Fruit fly (Drosophila melanogaster) whole organism, pupa: Measurements from ENCODE around the gene CG7006.

Experiments used
- CG10348 ChIP-seq: fragments of 200-800 bp; sonication (Bioruptor generic); IDR thresholded peaks from 2 replicates; pipeline ENCODE4 v1.3.6; 2022; ENCODE audit warnings: missing biosample characterization, missing genetic modification characterization
- CG12605 ChIP-seq: fragments of 200-800 bp; sonication (Bioruptor generic); IDR thresholded peaks from 2 replicates; pipeline ENCODE4 v1.3.6; 2022; ENCODE audit warnings: missing biosample characterization, missing genetic modification characterization
- CG13204 ChIP-seq: fragments of 200-800 bp; sonication (Bioruptor generic); optimal IDR thresholded peaks from 2 replicates; lab custom pipeline; 2018; ENCODE audit warnings: missing biosample characterization, mild to moderate bottlenecking, missing genetic modification characterization, moderate library complexity
- CG14655 ChIP-seq: fragments of 200-800 bp; sonication (Bioruptor generic); optimal IDR thresholded peaks from 3 replicates; lab custom pipeline; 2017; ENCODE audit warnings: mild to moderate bottlenecking, missing biosample characterization, missing genetic modification reagents, missing genetic modification characterization
- CG15710 ChIP-seq: fragments of 200-800 bp; sonication (Bioruptor generic); optimal IDR thresholded peaks from 2 replicates; lab custom pipeline; 2018; ENCODE audit warnings: missing biosample characterization, mild to moderate bottlenecking, missing genetic modification characterization, moderate library complexity
- CG17806 ChIP-seq: fragments of 200-800 bp; sonication (Bioruptor generic); optimal IDR thresholded peaks from 2 replicates; lab custom pipeline; 2018; ENCODE audit warnings: missing biosample characterization, mild to moderate bottlenecking, missing genetic modification characterization, moderate library complexity
- CG32121 ChIP-seq: fragments of 200-800 bp; sonication (Bioruptor generic); IDR thresholded peaks from 2 replicates; pipeline ENCODE4 v1.3.6; 2022; ENCODE audit warnings: missing biosample characterization, missing genetic modification characterization
- CG34367 ChIP-seq: fragments of 200-800 bp; sonication (Bioruptor generic); optimal IDR thresholded peaks from 2 replicates; lab custom pipeline; 2018; ENCODE audit warnings: missing biosample characterization, mild to moderate bottlenecking, missing genetic modification characterization
- CG4496 ChIP-seq: fragments of 200-800 bp; sonication (Bioruptor generic); IDR thresholded peaks from 3 replicates; pipeline ENCODE4 v1.3.6; 2022; ENCODE audit warnings: missing biosample characterization, missing genetic modification characterization
- CG8159 ChIP-seq: fragments of 200-800 bp; sonication (Bioruptor generic); optimal IDR thresholded peaks from 3 replicates; lab custom pipeline; 2018; ENCODE audit warnings: missing biosample characterization, mild to moderate bottlenecking, missing genetic modification characterization, moderate library complexity
- CG8301 ChIP-seq: fragments of 200-800 bp; sonication (Bioruptor generic); optimal IDR thresholded peaks from 2 replicates; lab custom pipeline; 2018; ENCODE audit warnings: missing biosample characterization, mild to moderate bottlenecking, missing genetic modification characterization
- CG9948 ChIP-seq: fragments of 200-800 bp; sonication (Bioruptor generic); optimal IDR thresholded peaks from 2 replicates; lab custom pipeline; 2018; ENCODE audit warnings: missing biosample characterization, mild to moderate bottlenecking, missing genetic modification characterization, moderate library complexity
- D1 ChIP-seq: fragments of 200-800 bp; sonication (Bioruptor generic); optimal IDR thresholded peaks from 2 replicates; lab custom pipeline; 2018; ENCODE audit warnings: missing biosample characterization, mild to moderate bottlenecking, missing genetic modification characterization, moderate library complexity
- EcR ChIP-seq: fragments of 200-800 bp; sonication (Bioruptor generic); optimal IDR thresholded peaks from 3 replicates; lab custom pipeline; 2019; ENCODE audit warnings: missing biosample characterization, missing genetic modification characterization, mild to moderate bottlenecking, moderate library complexity, missing genetic modification reagents
- Ets98B ChIP-seq: fragments of 200-800 bp; sonication (Bioruptor generic); IDR thresholded peaks from 2 replicates; pipeline ENCODE4 v1.3.6; 2022; ENCODE audit warnings: missing biosample characterization, missing genetic modification characterization
- Pif1A ChIP-seq: fragments of 200-800 bp; sonication (Bioruptor generic); optimal IDR thresholded peaks from 3 replicates; lab custom pipeline; 2016; ENCODE audit warnings: missing biosample characterization, missing genetic modification characterization
- Pif1B ChIP-seq: fragments of 200-800 bp; sonication (Bioruptor generic); optimal IDR thresholded peaks from 3 replicates; lab custom pipeline; 2016; ENCODE audit warnings: missing biosample characterization, missing genetic modification characterization
- Snoo ChIP-seq: fragments of 200-800 bp; sonication (Bioruptor generic); optimal IDR thresholded peaks from 3 replicates; lab custom pipeline; 2017; ENCODE audit warnings: missing biosample characterization, mild to moderate bottlenecking, missing genetic modification characterization, inconsistent platforms
- fd96Ca ChIP-seq: fragments of 200-800 bp; sonication (Bioruptor generic); IDR thresholded peaks from 3 replicates; pipeline ENCODE4 v1.3.6; 2022; ENCODE audit warnings: missing biosample characterization, missing genetic modification characterization
- gl ChIP-seq: fragments of 200-800 bp; sonication (Bioruptor generic); optimal IDR thresholded peaks from 2 replicates; lab custom pipeline; 2018; ENCODE audit warnings: missing biosample characterization, mild to moderate bottlenecking, missing genetic modification characterization
- rn ChIP-seq: fragments of 200-800 bp; sonication (Bioruptor generic); IDR thresholded peaks from 2 replicates; pipeline ENCODE4 v1.3.6; 2022; ENCODE audit warnings: missing biosample characterization, missing genetic modification characterization

Gene CG7006

dm6 chr3R:24888418-24888817, 38.0 kb downstream of the CG7006 start:
- TF ChIP-seq CG8159 (tag; lab: Kevin White, UChicago) (no peak), Pif1B (GFP tag; lab: Kevin White, UChicago) (no peak), CG13204 (no peak), CG14655 (GFP tag; lab: Kevin White, UChicago) (no peak), rn (GFP tag; lab: Robert Waterston, UW) (no peak), D1 (tag; lab: Kevin White, UChicago) (no peak), Ets98B (GFP tag; lab: Robert Waterston, UW) (no peak), CG32121 (GFP tag; lab: Robert Waterston, UW) (no peak), CG10348 (GFP tag; lab: Robert Waterston, UW) (no peak), Snoo (tag; lab: Kevin White, UChicago) (no peak), CG9948 (tag; lab: Kevin White, UChicago) (no peak), Pif1A (GFP tag; lab: Kevin White, UChicago) (no peak)

- no peak for TF ChIP-seq Ets98B (GFP tag; lab: Robert Waterston, UW)
- no peak for TF ChIP-seq Pif1B (GFP tag; lab: Kevin White, UChicago)
- no peak for TF ChIP-seq CG13204
- peak; percentile 89 for TF ChIP-seq EcR
- TF ChIP-seq CG17806 (tag; lab: Kevin White, UChicago) = no peak
- no peak for TF ChIP-seq CG15710 (tag; lab: Kevin White, UChicago)
- 0 out of 3 replicates have a peak, but pooled peaks have one; percentile 26 for TF ChIP-seq fd96Ca
- no peak for TF ChIP-seq CG10348 (GFP tag; lab: Robert Waterston, UW)
These were observed 39.0 kb downstream of the CG7006 start for dm6 chr3R:24889303-24889892.

dm6 chr3R:24890217-24890616, 39.8 kb downstream of the CG7006 start:
- no peak for TF ChIP-seq CG9948 (tag; lab: Kevin White, UChicago)

DNA sequence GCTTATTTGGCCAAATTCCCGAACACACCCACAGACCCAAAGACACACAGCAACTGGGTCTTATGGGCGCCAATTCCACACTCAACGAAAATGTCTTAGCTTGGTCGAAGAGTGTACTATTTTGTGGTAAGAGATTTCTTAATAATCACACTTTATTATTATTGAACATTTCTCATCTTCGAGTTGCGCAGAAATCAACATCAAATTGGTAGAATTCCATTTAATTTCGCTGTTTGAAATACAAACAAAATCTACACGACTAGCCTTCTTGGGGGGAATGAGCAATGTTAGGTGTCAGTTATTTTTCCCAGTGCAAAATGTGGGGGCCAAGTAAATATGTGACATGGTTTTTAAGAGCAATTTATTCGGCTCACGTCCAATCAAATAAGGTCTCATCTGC, 40.5 kb downstream of the CG7006 start:
- TF ChIP-seq CG9948 (tag; lab: Kevin White, UChicago) = no peak
- TF ChIP-seq rn (GFP tag; lab: Robert Waterston, UW) = no peak
- TF ChIP-seq CG10348 (GFP tag; lab: Robert Waterston, UW) = no peak
- no peak for TF ChIP-seq gl
- TF ChIP-seq Snoo (tag; lab: Kevin White, UChicago) = no peak
- no peak; the same call in 1 of the 2 replicates for TF ChIP-seq CG32121 (GFP tag; lab: Robert Waterston, UW)
- no peak for TF ChIP-seq CG12605 (GFP tag; lab: Robert Waterston, UW)
- TF ChIP-seq EcR = no peak
- TF ChIP-seq CG14655 (GFP tag; lab: Kevin White, UChicago) = peak; percentile 45
- TF ChIP-seq CG15710 (tag; lab: Kevin White, UChicago) = no peak
- peak; percentile 3 for TF ChIP-seq Pif1A (GFP tag; lab: Kevin White, UChicago)
- TF ChIP-seq fd96Ca = peak; percentile 50; the same call in 1 of the 3 replicates
- no peak for TF ChIP-seq CG34367
- no peak for TF ChIP-seq Pif1B (GFP tag; lab: Kevin White, UChicago)
- TF ChIP-seq D1 (tag; lab: Kevin White, UChicago) = no peak
- TF ChIP-seq CG17806 (tag; lab: Kevin White, UChicago) = no peak
- peak; percentile 51 for TF ChIP-seq CG8301
- no peak for TF ChIP-seq CG8159 (tag; lab: Kevin White, UChicago)
- peak; percentile 39 for TF ChIP-seq Ets98B (GFP tag; lab: Robert Waterston, UW)
- TF ChIP-seq CG13204 = no peak
- no peak for TF ChIP-seq CG4496

DNA sequence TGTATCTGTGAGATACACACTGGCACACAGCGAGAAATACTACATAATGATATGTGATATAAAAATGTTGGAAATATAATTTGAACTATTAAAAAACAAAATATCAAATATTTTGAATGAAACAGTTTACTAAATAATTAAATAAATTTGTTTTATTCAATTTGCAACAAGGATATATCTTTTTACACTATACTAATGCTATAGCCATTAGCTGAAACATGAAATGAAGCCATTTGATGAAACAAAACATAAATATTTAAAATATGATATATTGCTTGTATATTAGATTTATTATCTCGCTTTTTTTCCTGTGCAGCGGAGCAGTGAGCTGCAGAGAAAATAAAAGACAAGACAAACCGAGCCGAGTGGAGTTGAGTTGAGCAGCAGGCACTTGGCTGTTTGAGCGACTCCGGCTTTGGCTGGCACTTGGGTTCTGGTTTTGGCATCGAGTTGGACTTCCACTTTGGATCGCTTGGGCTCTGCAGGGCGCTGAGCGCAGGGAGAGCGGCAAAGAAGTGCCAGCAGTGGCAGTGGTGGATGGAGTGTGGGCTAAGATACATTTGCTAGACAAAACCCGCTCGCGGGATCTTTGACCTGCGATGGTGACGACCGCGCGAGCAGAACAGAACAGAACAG, 43.0 kb downstream of the CG7006 start:
- TF ChIP-seq rn (GFP tag; lab: Robert Waterston, UW) = peak; percentile 64; the same call in 1 of the 2 replicates
- TF ChIP-seq CG4496 = peak; percentile 79
- TF ChIP-seq CG32121 (GFP tag; lab: Robert Waterston, UW) = peak; percentile 88
- peak; percentile 98 for TF ChIP-seq D1 (tag; lab: Kevin White, UChicago)
- peak; percentile 83 for TF ChIP-seq CG34367
- peak; percentile 95 for TF ChIP-seq CG9948 (tag; lab: Kevin White, UChicago)
- peak; percentile 23; the same call in 1 of the 2 replicates for TF ChIP-seq CG10348 (GFP tag; lab: Robert Waterston, UW)
- TF ChIP-seq CG8159 (tag; lab: Kevin White, UChicago) = peak; percentile 96
- peak; percentile 95 for TF ChIP-seq CG17806 (tag; lab: Kevin White, UChicago)
- TF ChIP-seq CG13204 = peak; percentile 51
- 0 out of 3 replicates have a peak, but pooled peaks have one; percentile 12 for TF ChIP-seq fd96Ca
- peak; percentile 96 for TF ChIP-seq CG14655 (GFP tag; lab: Kevin White, UChicago)
- peak; percentile 94 for TF ChIP-seq CG8301
- TF ChIP-seq CG15710 (tag; lab: Kevin White, UChicago) = peak; percentile 91
- peak; percentile 61 for TF ChIP-seq Ets98B (GFP tag; lab: Robert Waterston, UW)
- peak; percentile 70 for TF ChIP-seq Pif1A (GFP tag; lab: Kevin White, UChicago)
- peak; percentile 82 for TF ChIP-seq Snoo (tag; lab: Kevin White, UChicago)
- peak; percentile 56 for TF ChIP-seq CG12605 (GFP tag; lab: Robert Waterston, UW)
- TF ChIP-seq Pif1B (GFP tag; lab: Kevin White, UChicago) = peak; percentile 76
- peak; percentile 74 for TF ChIP-seq gl
- TF ChIP-seq EcR = peak; percentile 79
